Worm (Caenorhabditis elegans): ENCODE measurements around the gene ztf-13.
A peak's percentile ranks its signal among the peaks of the same experiment; 100 is the strongest.

The ztf-13 gene

ce11 chrX:3127626-3128142 is 25.7 kb upstream of the ztf-13 start:
- TF ChIP-seq ceh-100 (GFP tag; IDR thresholded peaks at IDR 0.05) (no peak), zfh-2 (GFP tag; conservative IDR thresholded peaks at IDR 0.05) (peak; percentile 99), atf-7 (tag; optimal IDR thresholded peaks at IDR 0.05) (peak; percentile 76), mcd-1 (GFP tag; IDR thresholded peaks at IDR 0.05) (peak; percentile 82), snpc-1.3 (tag; optimal IDR thresholded peaks at IDR 0.05; ENCODE audit: insufficient read depth) (no peak), pha-4 (tag; optimal IDR thresholded peaks at IDR 0.05) (peak; percentile 94), dpl-1 (GFP tag; optimal IDR thresholded peaks at IDR 0.05) (no peak), nhr-179 (tag; optimal IDR thresholded peaks at IDR 0.05) (no peak), hmg-1.2 (GFP tag; IDR thresholded peaks at IDR 0.05) (peak; percentile 86), hmg-20 (GFP tag; IDR thresholded peaks at IDR 0.05) (0 out of 2 replicates have a peak, but pooled peaks have one; percentile 31), ZK185.1 (tag; optimal IDR thresholded peaks at IDR 0.05; ENCODE audit: poor library complexity, severe bottlenecking) (peak; percentile 61), snpc-3.4 (tag; optimal IDR thresholded peaks at IDR 0.05) (peak; percentile 4), sdz-38 (tag; optimal IDR thresholded peaks at IDR 0.05) (no peak), cebp-2 (GFP tag; IDR thresholded peaks at IDR 0.05) (no peak), cebp-1 (GFP tag; IDR thresholded peaks at IDR 0.05) (peak; percentile 58; the same call in 1 of the 2 replicates), cebp-1 (tag; optimal IDR thresholded peaks at IDR 0.05) (peak; percentile 92), mxl-1 (tag; optimal IDR thresholded peaks at IDR 0.05) (no peak), nhr-90 (tag; optimal IDR thresholded peaks at IDR 0.05) (peak; percentile 65), hlh-26 (GFP tag; conservative IDR thresholded peaks at IDR 0.05) (no peak), ekl-4 (GFP tag; IDR thresholded peaks at IDR 0.05) (peak; percentile 73), ztf-18 (tag; optimal IDR thresholded peaks at IDR 0.05) (peak; percentile 63), nhr-27 (tag; optimal IDR thresholded peaks at IDR 0.05) (peak; percentile 42), ceh-27 (GFP tag; optimal IDR thresholded peaks at IDR 0.05) (peak; percentile 91), egrh-3 (GFP tag; IDR thresholded peaks at IDR 0.05) (peak; percentile 76), lir-1 (GFP tag; conservative IDR thresholded peaks at IDR 0.05) (peak; percentile 99), madf-10 (tag; optimal IDR thresholded peaks at IDR 0.05) (peak; percentile 85), somi-1 (GFP tag; optimal IDR thresholded peaks at IDR 0.05) (peak; percentile 68), F39B2.1 (GFP tag; IDR thresholded peaks at IDR 0.05) (no peak), nfya-2 (GFP tag; IDR thresholded peaks at IDR 0.05) (no peak), ama-1 (optimal IDR thresholded peaks at IDR 0.05) (no peak), ama-1 (GFP tag; optimal IDR thresholded peaks at IDR 0.05) (no peak), akir-1 (GFP tag; optimal IDR thresholded peaks at IDR 0.05) (no peak), F55B11.4 (tag; optimal IDR thresholded peaks at IDR 0.05; ENCODE audit: borderline replicate concordance, insufficient read depth) (no peak), tlf-1 (GFP tag; optimal IDR thresholded peaks at IDR 0.05) (peak; percentile 56), Y67H2A.10 (GFP tag; conservative IDR thresholded peaks at IDR 0.05) (0 out of 2 replicates have a peak, but pooled peaks have one; percentile 19), F37B4.10 (GFP tag; IDR thresholded peaks at IDR 0.05) (no peak), dox-1 (GFP tag; IDR thresholded peaks at IDR 0.05) (peak; percentile 94), B0336.3 (GFP tag; IDR thresholded peaks at IDR 0.05) (peak; percentile 93), sea-2 (GFP tag; IDR thresholded peaks at IDR 0.05) (no peak), D2030.7 (GFP tag; IDR thresholded peaks at IDR 0.05) (no peak), K11D2.4 (GFP tag; IDR thresholded peaks at IDR 0.05) (peak; percentile 76), pbrm-1 (GFP tag; IDR thresholded peaks at IDR 0.05) (peak; percentile 87), madf-3 (GFP tag; IDR thresholded peaks at IDR 0.05) (no peak), T26A5.8 (tag; optimal IDR thresholded peaks at IDR 0.05) (no peak), ceh-40 (GFP tag; IDR thresholded peaks at IDR 0.05) (no peak), repo-1 (tag; optimal IDR thresholded peaks at IDR 0.05) (peak; percentile 83), unc-62 (GFP tag; optimal IDR thresholded peaks at IDR 0.05) (peak; percentile 33), Y53G8AR.9 (GFP tag; conservative IDR thresholded peaks at IDR 0.05) (0 out of 2 replicates have a peak, but pooled peaks have one; percentile 44), ztf-3 (GFP tag; optimal IDR thresholded peaks at IDR 0.05) (peak; percentile 74)
